Worm (Caenorhabditis elegans) whole organism, L2 larva: ENCODE measurements around the gene C13C4.7.

Source experiments
- C34F6.9 ChIP-seq: fragments of 150-350 bp; optimal IDR thresholded peaks from 2 replicates; lab custom pipeline; 2014; ENCODE audit warnings: missing biosample characterization, missing genetic modification characterization
- R02D3.7 ChIP-seq: fragments of 150-350 bp; optimal IDR thresholded peaks from 2 replicates; lab custom pipeline; 2014; ENCODE audit warnings: missing biosample characterization, missing genetic modification characterization
- Y55F3AM.14 ChIP-seq: fragments of 200-800 bp; sonication (Bioruptor generic); optimal IDR thresholded peaks from 2 replicates; lab custom pipeline; 2018; ENCODE audit warnings: mild to moderate bottlenecking, missing genetic modification characterization, missing compliant biosample characterization
- ama-1 ChIP-seq: fragments of 150-350 bp; optimal IDR thresholded peaks from 2 replicates; lab custom pipeline; 2018; ENCODE audit warnings: inconsistent platforms
- ceh-16 ChIP-seq: fragments of 150-350 bp; optimal IDR thresholded peaks from 2 replicates; lab custom pipeline; 2014; ENCODE audit warnings: missing biosample characterization, missing genetic modification characterization
- ceh-82 ChIP-seq: fragments of 150-350 bp; optimal IDR thresholded peaks from 2 replicates; lab custom pipeline; 2014; ENCODE audit warnings: missing biosample characterization, missing genetic modification characterization
- crh-2 ChIP-seq: sonication (generic microtip); optimal IDR thresholded peaks from 2 replicates; lab custom pipeline; 2017; ENCODE audit warnings: missing biosample characterization, missing genetic modification characterization
- elt-1 ChIP-seq: fragments of 150-350 bp; optimal IDR thresholded peaks from 2 replicates; lab custom pipeline; 2014; ENCODE audit warnings: missing biosample characterization, missing genetic modification characterization
- fos-1 ChIP-seq: fragments of 150-350 bp; optimal IDR thresholded peaks from 2 replicates; lab custom pipeline; 2014; ENCODE audit warnings: missing biosample characterization, missing genetic modification characterization
- gmeb-1 ChIP-seq: fragments of 150-350 bp; optimal IDR thresholded peaks from 2 replicates; lab custom pipeline; 2014; ENCODE audit warnings: missing biosample characterization, missing genetic modification characterization
- lin-13 ChIP-seq: fragments of 150-350 bp; optimal IDR thresholded peaks from 2 replicates; lab custom pipeline; 2014; ENCODE audit warnings: missing biosample characterization, missing genetic modification reagents, missing genetic modification characterization
- lin-39 ChIP-seq: fragments of 150-350 bp; optimal IDR thresholded peaks from 2 replicates; lab custom pipeline; 2014; ENCODE audit warnings: missing biosample characterization, missing genetic modification reagents, missing genetic modification characterization
- lsy-2 ChIP-seq, 2 experiments: fragments of 150-350 bp in 1 of 2; sonication (generic microtip) in 1 of 2; optimal IDR thresholded peaks; 2 replicates each; lab custom pipeline; 2014 to 2017; ENCODE audit warnings: missing biosample characterization in 2 of 2, missing genetic modification characterization in 2 of 2
- nhr-10 ChIP-seq: sonication (generic microtip); optimal IDR thresholded peaks from 2 replicates; lab custom pipeline; 2017; ENCODE audit warnings: missing biosample characterization, missing genetic modification characterization
- nhr-12 ChIP-seq: fragments of 150-350 bp; optimal IDR thresholded peaks from 2 replicates; lab custom pipeline; 2014; ENCODE audit warnings: missing biosample characterization, missing genetic modification characterization
- nhr-129 ChIP-seq: fragments of 150-350 bp; optimal IDR thresholded peaks from 2 replicates; lab custom pipeline; 2014; ENCODE audit warnings: missing biosample characterization, missing genetic modification characterization
- nhr-21 ChIP-seq: fragments of 150-350 bp; optimal IDR thresholded peaks from 2 replicates; lab custom pipeline; 2014; ENCODE audit warnings: missing biosample characterization, missing genetic modification characterization
- nhr-23 ChIP-seq: fragments of 150-350 bp; optimal IDR thresholded peaks from 2 replicates; lab custom pipeline; 2014; ENCODE audit warnings: missing biosample characterization, missing genetic modification reagents, missing genetic modification characterization
- nhr-237 ChIP-seq: fragments of 150-350 bp; optimal IDR thresholded peaks from 2 replicates; lab custom pipeline; 2014; ENCODE audit warnings: missing biosample characterization, missing genetic modification characterization
- nhr-25 ChIP-seq: fragments of 150-350 bp; sonication (generic microtip); optimal IDR thresholded peaks from 3 replicates; lab custom pipeline; 2014; ENCODE audit warnings: missing biosample characterization, missing genetic modification characterization
- nhr-6 ChIP-seq: fragments of 150-350 bp; optimal IDR thresholded peaks from 2 replicates; lab custom pipeline; 2014; ENCODE audit warnings: missing biosample characterization, missing genetic modification characterization
- nhr-77 ChIP-seq: fragments of 150-350 bp; optimal IDR thresholded peaks from 2 replicates; lab custom pipeline; 2014; ENCODE audit warnings: missing biosample characterization, missing genetic modification characterization
- peb-1 ChIP-seq: fragments of 150-350 bp; optimal IDR thresholded peaks from 2 replicates; lab custom pipeline; 2014; ENCODE audit warnings: missing biosample characterization, missing genetic modification characterization
- sem-4 ChIP-seq: fragments of 150-350 bp; optimal IDR thresholded peaks from 2 replicates; lab custom pipeline; 2014; ENCODE audit warnings: missing biosample characterization, missing genetic modification reagents, missing genetic modification characterization
- skn-1 ChIP-seq: sonication (generic microtip); optimal IDR thresholded peaks from 2 replicates; lab custom pipeline; 2017; ENCODE audit warnings: missing biosample characterization, missing genetic modification characterization
- sma-3 ChIP-seq: sonication (generic microtip); optimal IDR thresholded peaks from 2 replicates; lab custom pipeline; 2016; ENCODE audit warnings: missing genetic modification reagents, missing genetic modification characterization, missing compliant biosample characterization
- sma-9 ChIP-seq, 2 experiments: fragments of 150-350 bp in 1 of 2; sonication (generic microtip) in 1 of 2; optimal IDR thresholded peaks; 2 replicates each; lab custom pipeline; 2014 to 2016; ENCODE audit warnings: missing genetic modification characterization in 2 of 2, mild to moderate bottlenecking in 1 of 2, missing biosample characterization in 1 of 2, missing compliant biosample characterization in 1 of 2, missing genetic modification reagents in 1 of 2, moderate library complexity in 1 of 2
- snpc-4 ChIP-seq: fragments of 150-350 bp; optimal IDR thresholded peaks from 2 replicates; lab custom pipeline; 2014; ENCODE audit warnings: missing biosample characterization, missing genetic modification characterization
- unc-39 ChIP-seq: fragments of 150-350 bp; optimal IDR thresholded peaks from 2 replicates; lab custom pipeline; 2014; ENCODE audit warnings: missing biosample characterization, missing genetic modification characterization
- unc-55 ChIP-seq: fragments of 150-350 bp; sonication (generic microtip); optimal IDR thresholded peaks from 3 replicates; lab custom pipeline; 2014; ENCODE audit warnings: missing biosample characterization, missing genetic modification reagents, missing genetic modification characterization
- unc-62 ChIP-seq: fragments of 150-350 bp; optimal IDR thresholded peaks from 2 replicates; lab custom pipeline; 2014; ENCODE audit warnings: missing biosample characterization, missing genetic modification reagents, missing genetic modification characterization
- zag-1 ChIP-seq: fragments of 150-350 bp; optimal IDR thresholded peaks from 2 replicates; lab custom pipeline; 2014; ENCODE audit warnings: missing biosample characterization, missing genetic modification characterization
- ztf-11 ChIP-seq: sonication (generic microtip); optimal IDR thresholded peaks from 2 replicates; lab custom pipeline; 2017; ENCODE audit warnings: missing biosample characterization, missing genetic modification characterization
- ztf-4 ChIP-seq: fragments of 150-350 bp; optimal IDR thresholded peaks from 2 replicates; lab custom pipeline; 2014; ENCODE audit warnings: missing biosample characterization, missing genetic modification characterization

Gene C13C4.7

ce11 chrV:12120381-12120780 lies at the start of gene C13C4.7:
Gene C13C4.7 (minus strand): TSS chrV:12120481.
- no peak for TF ChIP-seq crh-2
- TF ChIP-seq unc-62 = no peak
- no peak for TF ChIP-seq nhr-25 (tag; lab: Kevin White, UChicago)
- TF ChIP-seq ztf-4 = no peak

ce11 chrV:12167653-12168052 lies 47.4 kb upstream of the C13C4.7 start, which contains the start of gene col-37:
Gene col-37 (minus strand): TSS chrV:12167753.
- TF ChIP-seq unc-55 (GFP tag; lab: Kevin White, UChicago) (peak; percentile 18), elt-1 (no peak)

- TF ChIP-seq nhr-23 = no peak
- no peak for TF ChIP-seq C34F6.9 (tag; lab: Kevin White, UChicago)
- no peak for TF ChIP-seq sem-4 (tag; lab: Kevin White, UChicago)
- no peak for TF ChIP-seq sma-9 (GFP tag; optimal IDR thresholded peaks at IDR 0.05; lab: Kevin White, UChicago)
- TF ChIP-seq sma-9 (tag; optimal IDR thresholded peaks at IDR 0.05; lab: Kevin White, UChicago) = no peak
- TF ChIP-seq ceh-16 (tag; lab: Kevin White, UChicago) = no peak
- no peak for TF ChIP-seq zag-1 (tag; lab: Kevin White, UChicago)
- TF ChIP-seq R02D3.7 (tag; lab: Kevin White, UChicago) = no peak
- no peak for TF ChIP-seq elt-1
- TF ChIP-seq ceh-82 (tag; lab: Kevin White, UChicago) = no peak
- TF ChIP-seq fos-1 (tag; lab: Kevin White, UChicago) = no peak
- TF ChIP-seq nhr-129 = no peak
- TF ChIP-seq ztf-4 = no peak
- no peak for TF ChIP-seq skn-1 (tag; lab: Kevin White, UChicago)
- no peak for TF ChIP-seq nhr-10 (tag; lab: Kevin White, UChicago)
- TF ChIP-seq sma-3 (GFP tag; lab: Kevin White, UChicago) = no peak
- no peak for TF ChIP-seq ztf-11 (tag; lab: Kevin White, UChicago)
- TF ChIP-seq gmeb-1 (tag; lab: Kevin White, UChicago) = no peak
- no peak for TF ChIP-seq crh-2
Measured at ce11 chrV:12167031-12167430, 46.8 kb upstream of the C13C4.7 start.

- no peak for TF ChIP-seq lin-13 (GFP tag; lab: Kevin White, UChicago)
- TF ChIP-seq Y55F3AM.14 = no peak
- TF ChIP-seq snpc-4 (tag; lab: Kevin White, UChicago) = no peak
- no peak for TF ChIP-seq nhr-12 (tag; lab: Kevin White, UChicago)
- TF ChIP-seq peb-1 (tag; lab: Kevin White, UChicago) = no peak
- TF ChIP-seq elt-1 = no peak
- no peak for TF ChIP-seq lsy-2 (tag; optimal IDR thresholded peaks at IDR 0.05; lab: Kevin White, UChicago)
- TF ChIP-seq nhr-237 (tag; lab: Kevin White, UChicago) = no peak
- TF ChIP-seq crh-2 = no peak
- TF ChIP-seq ama-1 (lab: Kevin White, UChicago) = no peak
- no peak for TF ChIP-seq unc-39 (tag; lab: Kevin White, UChicago)
- no peak for TF ChIP-seq nhr-6
- TF ChIP-seq, all 48 proteins: peak for 0
Measured at ce11 chrV:12162906-12163305, 42.6 kb upstream of the C13C4.7 start, which contains the start of gene srj-4. Gene srj-4 (plus strand): TSS chrV:12163206.

ce11 chrV:12162220-12162619 lies 41.9 kb upstream of the C13C4.7 start, which contains the start of gene C27A7.5:
Gene C27A7.5 (minus strand): TSS chrV:12162320.
- TF ChIP-seq lin-13 (GFP tag; lab: Kevin White, UChicago) (no peak), lin-39 (tag; lab: Kevin White, UChicago) (no peak), zag-1 (tag; lab: Kevin White, UChicago) (no peak), R02D3.7 (tag; lab: Kevin White, UChicago) (no peak), nhr-77 (no peak), fos-1 (tag; lab: Kevin White, UChicago) (no peak), nhr-21 (no peak), nhr-237 (tag; lab: Kevin White, UChicago) (no peak), nhr-23 (no peak)
- TF ChIP-seq, all 48 proteins: peak for 0

ce11 chrV:12161157-12161556 lies 40.9 kb upstream of the C13C4.7 start:
- peak; percentile 79 for TF ChIP-seq unc-55 (GFP tag; lab: Kevin White, UChicago)
- peak; percentile 56 for TF ChIP-seq C34F6.9 (tag; lab: Kevin White, UChicago)
- no peak for TF ChIP-seq crh-2
- TF ChIP-seq sma-9 (GFP tag; optimal IDR thresholded peaks at IDR 0.05; lab: Kevin White, UChicago) = no peak
- no peak for TF ChIP-seq sma-9 (tag; optimal IDR thresholded peaks at IDR 0.05; lab: Kevin White, UChicago)
